Worm (Caenorhabditis elegans) whole organism, mixed stage, embryonic: ENCODE data around the gene F19B10.13.

ENCODE experiments used
- M03D4.4 ChIP-seq: sonication (generic microtip); optimal IDR thresholded peaks from 2 replicates; lab custom pipeline; 2017; ENCODE audit warnings: mild to moderate bottlenecking, missing genetic modification characterization, missing compliant biosample characterization
- bed-3 ChIP-seq: fragments of 200-800 bp; sonication (Bioruptor generic); optimal IDR thresholded peaks from 3 replicates; lab custom pipeline; 2018; ENCODE audit warnings: mild to moderate bottlenecking, missing genetic modification characterization, moderate library complexity, missing compliant biosample characterization
- blmp-1 ChIP-seq: fragments of 150-350 bp; optimal IDR thresholded peaks from 2 replicates; lab custom pipeline; 2014; ENCODE audit warnings: missing biosample characterization, missing genetic modification characterization
- ceh-39 ChIP-seq: fragments of 150-350 bp; optimal IDR thresholded peaks from 2 replicates; lab custom pipeline; 2014; ENCODE audit warnings: missing biosample characterization, missing genetic modification characterization
- ceh-43 ChIP-seq: fragments of 200-800 bp; sonication (Bioruptor generic); optimal IDR thresholded peaks from 2 replicates; lab custom pipeline; 2018; ENCODE audit warnings: mild to moderate bottlenecking, missing genetic modification characterization, moderate library complexity, missing compliant biosample characterization
- ceh-83 ChIP-seq: fragments of 200-800 bp; sonication (Bioruptor generic); optimal IDR thresholded peaks from 2 replicates; lab custom pipeline; 2018; ENCODE audit warnings: mild to moderate bottlenecking, missing genetic modification characterization, missing compliant biosample characterization
- ces-1 ChIP-seq: fragments of 150-350 bp; optimal IDR thresholded peaks from 2 replicates; lab custom pipeline; 2014; ENCODE audit warnings: missing biosample characterization, missing genetic modification reagents, missing genetic modification characterization
- cnd-1 ChIP-seq: fragments of 200-800 bp; sonication (Bioruptor generic); optimal IDR thresholded peaks from 2 replicates; lab custom pipeline; 2018; ENCODE audit warnings: mild to moderate bottlenecking, missing genetic modification characterization, missing compliant biosample characterization
- drap-1 ChIP-seq: fragments of 200-800 bp; sonication (Bioruptor generic); optimal IDR thresholded peaks from 3 replicates; lab custom pipeline; 2018; ENCODE audit warnings: mild to moderate bottlenecking, missing genetic modification characterization, missing compliant biosample characterization
- elt-3 ChIP-seq: fragments of 150-350 bp; optimal IDR thresholded peaks from 2 replicates; lab custom pipeline; 2014; ENCODE audit warnings: missing biosample characterization, missing genetic modification characterization
- flh-1 ChIP-seq: fragments of 200-800 bp; sonication (Bioruptor generic); optimal IDR thresholded peaks from 2 replicates; lab custom pipeline; 2018; ENCODE audit warnings: mild to moderate bottlenecking, missing genetic modification characterization, moderate library complexity, missing compliant biosample characterization
- ham-2 ChIP-seq: fragments of 200-800 bp; sonication (Bioruptor generic); optimal IDR thresholded peaks from 2 replicates; lab custom pipeline; 2018; ENCODE audit warnings: mild to moderate bottlenecking, missing genetic modification characterization, missing compliant biosample characterization
- hlh-1 ChIP-seq: fragments of 150-350 bp; optimal IDR thresholded peaks from 2 replicates; lab custom pipeline; 2014; ENCODE audit warnings: missing biosample characterization, missing genetic modification reagents, missing genetic modification characterization
- lin-13 ChIP-seq: fragments of 150-350 bp; optimal IDR thresholded peaks from 2 replicates; lab custom pipeline; 2014; ENCODE audit warnings: missing biosample characterization, missing genetic modification characterization
- mep-1 ChIP-seq: fragments of 150-350 bp; optimal IDR thresholded peaks from 2 replicates; lab custom pipeline; 2017; ENCODE audit warnings: missing biosample characterization, missing genetic modification reagents, missing genetic modification characterization, inconsistent platforms
- mls-2 ChIP-seq: sonication (generic microtip); optimal IDR thresholded peaks from 2 replicates; lab custom pipeline; 2016; ENCODE audit warnings: mild to moderate bottlenecking, missing genetic modification characterization, moderate library complexity, missing compliant biosample characterization
- nhr-12 ChIP-seq: fragments of 150-350 bp; optimal IDR thresholded peaks from 2 replicates; lab custom pipeline; 2014; ENCODE audit warnings: missing biosample characterization, missing genetic modification characterization
- nhr-2 ChIP-seq: fragments of 150-350 bp; optimal IDR thresholded peaks from 2 replicates; lab custom pipeline; 2014; ENCODE audit warnings: missing biosample characterization, missing genetic modification characterization
- nhr-237 ChIP-seq: fragments of 150-350 bp; optimal IDR thresholded peaks from 2 replicates; lab custom pipeline; 2014; ENCODE audit warnings: missing biosample characterization, missing genetic modification characterization
- nhr-28 ChIP-seq: fragments of 150-350 bp; optimal IDR thresholded peaks from 2 replicates; lab custom pipeline; 2014; ENCODE audit warnings: missing biosample characterization, missing genetic modification characterization
- nhr-76 ChIP-seq: sonication (generic microtip); optimal IDR thresholded peaks from 2 replicates; lab custom pipeline; 2017; ENCODE audit warnings: missing biosample characterization, missing genetic modification characterization
- pha-4 ChIP-seq: fragments of 150-350 bp; optimal IDR thresholded peaks from 2 replicates; lab custom pipeline; 2018; ENCODE audit warnings: missing biosample characterization, missing genetic modification reagents, missing genetic modification characterization
- sem-2 ChIP-seq: fragments of 200-800 bp; sonication (Bioruptor generic); optimal IDR thresholded peaks from 2 replicates; lab custom pipeline; 2018; ENCODE audit warnings: mild to moderate bottlenecking, missing genetic modification characterization, missing compliant biosample characterization
- snpc-4 ChIP-seq: fragments of 150-350 bp; optimal IDR thresholded peaks from 2 replicates; lab custom pipeline; 2014; ENCODE audit warnings: missing biosample characterization, missing genetic modification characterization
- tbx-8 ChIP-seq: fragments of 200-800 bp; sonication (Bioruptor generic); optimal IDR thresholded peaks from 2 replicates; lab custom pipeline; 2018; ENCODE audit warnings: mild to moderate bottlenecking, missing genetic modification characterization, moderate library complexity, missing compliant biosample characterization
- unc-120 ChIP-seq: sonication (generic microtip); optimal IDR thresholded peaks from 2 replicates; lab custom pipeline; 2017; ENCODE audit warnings: missing genetic modification characterization, missing compliant biosample characterization; ENCODE audit not compliant: poor library complexity, severe bottlenecking
- unc-39 ChIP-seq: fragments of 150-350 bp; optimal IDR thresholded peaks from 2 replicates; lab custom pipeline; 2014; ENCODE audit warnings: missing biosample characterization, missing genetic modification characterization
- unc-62 ChIP-seq: fragments of 150-350 bp; optimal IDR thresholded peaks from 2 replicates; lab custom pipeline; 2014; ENCODE audit warnings: missing biosample characterization, missing genetic modification reagents, missing genetic modification characterization
- zip-8 ChIP-seq: fragments of 150-350 bp; optimal IDR thresholded peaks from 2 replicates; lab custom pipeline; 2014; ENCODE audit warnings: missing biosample characterization, missing genetic modification characterization
- ztf-11 ChIP-seq: fragments of 150-350 bp; optimal IDR thresholded peaks from 2 replicates; lab custom pipeline; 2014; ENCODE audit warnings: missing biosample characterization, missing genetic modification characterization

Gene F19B10.13

DNA sequence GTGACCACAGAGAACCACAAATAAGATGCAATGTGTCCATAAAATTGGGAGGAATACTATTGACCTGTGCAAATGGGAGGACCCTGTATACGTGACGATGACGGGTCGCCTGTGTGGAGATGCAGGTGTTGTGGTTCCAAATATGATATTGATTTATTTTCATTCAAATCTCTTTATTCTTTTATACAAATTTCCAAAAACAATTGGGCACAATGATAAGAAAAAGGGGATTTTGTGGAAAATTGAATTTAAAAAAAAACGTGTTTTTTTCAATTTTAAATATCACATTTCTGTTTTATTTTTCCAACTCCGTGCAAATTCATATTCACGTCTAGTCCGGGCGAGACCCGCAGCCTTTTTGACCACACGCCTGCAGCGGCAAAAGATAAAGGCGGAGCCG is 13.1 kb downstream of the F19B10.13 start, which contains the start of gene F19B10.2:
Gene F19B10.2 (plus strand): TSS at position 301 of the 400 bp plus-strand sequence.
- TF ChIP-seq tbx-8 (GFP tag; lab: Kevin White, UChicago) (no peak), mls-2 (tag; lab: Kevin White, UChicago) (no peak)

DNA sequence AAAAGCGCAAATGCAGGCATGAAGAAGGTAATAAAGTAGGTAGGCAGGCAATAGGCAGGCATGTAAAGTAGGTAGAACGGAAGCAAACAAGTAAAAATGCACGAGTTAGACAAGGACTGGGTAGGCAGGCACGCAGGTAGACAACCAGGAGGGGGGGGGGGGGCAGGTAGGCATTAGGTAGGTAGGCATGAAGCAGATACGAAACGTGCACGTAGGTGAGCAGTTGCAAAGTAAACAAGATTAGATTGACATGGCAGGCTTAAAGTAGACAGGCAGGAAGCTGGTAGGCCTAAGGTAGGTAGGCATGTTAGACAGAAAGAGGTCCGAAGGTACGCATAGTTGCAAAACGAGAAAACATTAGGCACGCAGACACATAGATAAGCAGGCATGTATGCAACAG is 16.9 kb downstream of the F19B10.13 start:
- TF ChIP-seq cnd-1 (tag; lab: Kevin White, UChicago) (no peak), hlh-1 (tag; lab: Kevin White, UChicago) (no peak)

DNA sequence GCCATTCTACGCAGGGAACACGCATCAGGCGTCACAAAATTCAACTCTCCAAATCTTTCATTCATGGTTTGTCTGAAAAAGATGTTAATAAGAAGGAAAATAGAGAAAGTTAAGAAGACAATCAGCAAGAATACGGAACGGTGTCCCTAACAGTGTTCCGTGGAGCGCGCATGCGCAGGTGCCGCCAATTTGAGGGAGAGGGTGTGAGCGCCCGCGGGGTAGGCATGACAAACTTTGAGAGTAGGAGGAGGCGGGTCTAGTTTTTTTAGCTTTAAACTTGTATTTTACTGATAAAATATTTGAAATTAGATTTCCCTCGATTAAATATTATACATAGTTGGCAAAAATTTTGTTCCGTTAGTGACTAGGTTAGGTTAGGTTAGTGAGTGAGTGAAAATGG is 18.3 kb downstream of the F19B10.13 start:
- TF ChIP-seq hlh-1 (tag; lab: Kevin White, UChicago): no peak
- no peak for TF ChIP-seq ceh-43 (GFP tag; lab: Kevin White, UChicago)
- TF ChIP-seq mep-1 (tag; lab: Kevin White, UChicago): no peak
- TF ChIP-seq nhr-76 (tag; lab: Kevin White, UChicago): no peak
- no peak for TF ChIP-seq ceh-39 (tag; lab: Kevin White, UChicago)
- TF ChIP-seq nhr-2 (tag; lab: Kevin White, UChicago): no peak
- TF ChIP-seq drap-1 (GFP tag; lab: Kevin White, UChicago): no peak
- TF ChIP-seq lin-13: no peak
- TF ChIP-seq nhr-237 (tag; lab: Kevin White, UChicago): no peak
- no peak for TF ChIP-seq M03D4.4 (tag; lab: Kevin White, UChicago)
- no peak for TF ChIP-seq elt-3 (tag; lab: Kevin White, UChicago)
- TF ChIP-seq ham-2: no peak
- no peak for TF ChIP-seq nhr-12 (tag; lab: Kevin White, UChicago)
- no peak for TF ChIP-seq ztf-11 (tag; lab: Kevin White, UChicago)

DNA sequence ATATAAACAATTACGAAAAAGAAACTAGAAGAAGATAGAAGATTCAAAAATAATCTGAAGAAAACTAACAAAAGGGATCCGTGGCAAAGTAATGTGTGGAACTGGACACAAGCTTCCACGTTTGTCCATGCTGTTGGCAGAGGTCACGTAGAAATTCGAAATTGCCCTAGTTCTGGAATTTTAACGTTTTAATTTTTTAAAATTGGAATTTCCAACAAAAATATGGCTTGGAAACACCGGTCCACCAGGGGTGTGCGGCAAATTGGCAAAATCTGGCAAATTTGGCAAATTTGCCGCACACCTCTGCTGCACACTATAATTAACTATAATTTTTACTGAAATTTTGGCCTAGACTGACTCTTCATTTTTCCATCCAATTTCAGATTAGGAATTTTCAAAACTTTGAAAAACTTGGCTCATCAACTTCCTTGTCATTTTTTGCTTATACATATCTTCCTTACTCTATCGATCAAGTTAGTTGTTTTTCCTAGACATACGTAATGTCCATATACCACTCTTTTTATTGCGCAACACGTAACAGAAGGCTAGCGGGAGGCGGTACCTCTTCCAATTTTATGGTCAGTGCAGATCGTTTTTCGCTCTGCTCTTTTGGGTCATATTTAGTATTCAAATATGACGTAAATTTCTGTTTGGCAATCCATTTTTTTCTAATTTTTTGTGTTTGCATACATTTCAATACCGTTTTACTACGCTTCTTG is 19.4 kb downstream of the F19B10.13 start, which contains the start of gene F19B10.10:
Gene F19B10.10 (minus strand): TSS at position 51 of the 719 bp plus-strand sequence.
- TF ChIP-seq zip-8 (tag; lab: Kevin White, UChicago) (peak; percentile 92), unc-62 (GFP tag; lab: Kevin White, UChicago) (no peak)

DNA sequence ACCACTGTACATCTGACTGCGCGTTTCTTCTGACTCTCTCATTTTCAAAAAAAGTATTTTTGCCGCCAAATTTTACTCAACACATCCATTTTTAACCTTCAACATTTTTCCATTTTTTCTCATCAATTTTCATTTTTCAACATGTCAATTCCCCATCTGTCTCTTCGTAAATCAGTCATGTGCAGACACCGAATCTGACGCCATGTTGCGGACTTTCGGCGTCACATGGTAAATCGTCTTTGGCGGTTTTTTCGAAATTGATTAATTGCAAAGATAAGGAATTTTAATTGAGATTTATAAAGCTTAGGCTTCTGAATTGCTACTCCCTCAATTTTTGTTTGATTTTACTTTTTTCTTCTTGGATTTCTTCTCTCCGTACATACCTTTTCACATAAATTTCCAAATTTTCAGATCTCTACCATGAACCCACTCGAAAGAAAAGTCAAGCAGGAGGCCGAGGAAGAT is 20.7 kb downstream of the F19B10.13 start, which contains the start of gene F19B10.1:
Gene F19B10.1 (plus strand): TSS at position 415 of the 465 bp plus-strand sequence.
- TF ChIP-seq ceh-43 (GFP tag; lab: Kevin White, UChicago): no peak
- no peak for TF ChIP-seq snpc-4
- peak; percentile 26 for TF ChIP-seq mep-1 (tag; lab: Kevin White, UChicago)
- no peak for TF ChIP-seq ces-1
- no peak for TF ChIP-seq ztf-11 (tag; lab: Kevin White, UChicago)
- TF ChIP-seq hlh-1 (tag; lab: Kevin White, UChicago): peak; percentile 82
- TF ChIP-seq pha-4 (tag; lab: Kevin White, UChicago): peak; percentile 10
- peak; percentile 22 for TF ChIP-seq lin-13
- TF ChIP-seq unc-62 (GFP tag; lab: Kevin White, UChicago): peak; percentile 66
- no peak for TF ChIP-seq bed-3 (GFP tag; lab: Kevin White, UChicago)
- TF ChIP-seq nhr-28 (tag; lab: Kevin White, UChicago): no peak

DNA sequence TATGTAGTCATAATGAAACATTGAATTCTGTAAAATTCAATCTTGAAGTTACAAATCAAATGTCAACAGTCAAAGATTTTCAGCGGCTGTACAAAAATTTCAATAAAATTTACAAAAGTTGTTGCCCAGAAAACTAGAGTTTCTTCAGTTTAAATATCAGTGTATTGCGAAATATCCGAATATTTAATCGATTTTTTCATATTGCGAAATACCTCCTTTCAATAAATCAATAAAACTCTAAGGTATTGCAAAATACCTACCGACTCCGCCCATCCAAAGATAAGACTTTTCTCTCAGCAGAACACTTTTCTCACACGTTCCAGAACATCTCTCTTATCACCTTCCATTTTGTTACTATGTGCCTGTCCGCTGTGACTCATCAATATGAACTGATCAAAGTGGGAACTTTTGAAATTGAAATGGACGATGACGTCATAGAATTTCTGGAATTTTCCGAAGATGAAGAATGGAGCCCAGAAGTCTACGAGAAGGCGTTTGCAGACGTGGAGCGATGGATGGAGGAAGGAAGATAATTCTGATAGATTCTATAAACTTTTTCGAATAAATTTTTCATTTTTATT is 22.5 kb downstream of the F19B10.13 start:
- TF ChIP-seq lin-13 (no peak), zip-8 (tag; lab: Kevin White, UChicago) (peak; percentile 77), cnd-1 (tag; lab: Kevin White, UChicago) (no peak), ces-1 (no peak)

DNA sequence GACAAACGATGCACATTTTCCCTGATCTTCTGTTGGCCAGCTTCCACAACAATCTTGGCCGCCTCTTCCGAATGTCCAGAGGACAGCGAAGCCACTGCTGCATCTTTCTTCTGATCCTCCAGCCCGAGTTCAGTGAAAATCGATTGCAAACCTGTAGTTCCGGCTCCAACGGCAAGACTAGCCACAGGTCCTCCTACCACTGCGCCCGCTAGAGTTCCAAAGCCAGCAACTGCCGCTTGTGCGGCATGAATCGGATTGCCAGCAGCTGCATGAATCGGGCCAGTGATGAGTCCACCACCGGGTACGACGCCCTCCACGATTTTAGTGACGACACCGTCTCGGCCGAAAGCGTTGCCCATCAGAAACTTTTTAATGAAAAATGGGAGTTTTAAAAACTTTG is 26.3 kb downstream of the F19B10.13 start, which contains the start of gene ifas-1:
Gene ifas-1 (minus strand): TSS at position 387 of the 400 bp plus-strand sequence.
- no peak for TF ChIP-seq nhr-12 (tag; lab: Kevin White, UChicago)
- no peak for TF ChIP-seq ham-2
- no peak for TF ChIP-seq hlh-1 (tag; lab: Kevin White, UChicago)
- TF ChIP-seq elt-3 (tag; lab: Kevin White, UChicago): no peak
- TF ChIP-seq unc-120 (tag; lab: Kevin White, UChicago): no peak
- no peak for TF ChIP-seq sem-2 (GFP tag; lab: Kevin White, UChicago)
- TF ChIP-seq drap-1 (GFP tag; lab: Kevin White, UChicago): no peak
- no peak for TF ChIP-seq zip-8 (tag; lab: Kevin White, UChicago)
- no peak for TF ChIP-seq ztf-11 (tag; lab: Kevin White, UChicago)
- TF ChIP-seq lin-13: no peak
- no peak for TF ChIP-seq blmp-1
- no peak for TF ChIP-seq ceh-43 (GFP tag; lab: Kevin White, UChicago)
- no peak for TF ChIP-seq flh-1 (GFP tag; lab: Kevin White, UChicago)
- no peak for TF ChIP-seq snpc-4
- TF ChIP-seq unc-39 (tag; lab: Kevin White, UChicago): no peak
- TF ChIP-seq nhr-76 (tag; lab: Kevin White, UChicago): no peak
- TF ChIP-seq ceh-83 (GFP tag; lab: Kevin White, UChicago): no peak
- no peak for TF ChIP-seq nhr-237 (tag; lab: Kevin White, UChicago)
- TF ChIP-seq, all 35 proteins: peak for 0
